Worm (Caenorhabditis elegans) whole organism, L4 larva: Measurements from ENCODE around the gene K07B1.7.

ENCODE experiments used
- Y105C5A.15 ChIP-seq: fragments of 200-800 bp; sonication (Bioruptor generic); IDR thresholded peaks from 2 replicates; pipeline ENCODE4 v1.3.6; 2022; ENCODE audit warnings: missing genetic modification characterization, missing compliant biosample characterization
- aly-2 ChIP-seq: sonication (generic microtip); optimal IDR thresholded peaks from 2 replicates; lab custom pipeline; 2018; ENCODE audit warnings: missing biosample characterization, missing genetic modification characterization
- ceh-28 ChIP-seq: fragments of 150-350 bp; optimal IDR thresholded peaks from 2 replicates; lab custom pipeline; 2014; ENCODE audit warnings: missing biosample characterization, missing genetic modification reagents, missing genetic modification characterization
- lin-13 ChIP-seq: fragments of 150-350 bp; optimal IDR thresholded peaks from 2 replicates; lab custom pipeline; 2014; ENCODE audit warnings: missing biosample characterization, missing genetic modification reagents, missing genetic modification characterization
- lin-39 ChIP-seq: fragments of 150-350 bp; optimal IDR thresholded peaks from 2 replicates; lab custom pipeline; 2014; ENCODE audit warnings: missing biosample characterization, missing genetic modification reagents, missing genetic modification characterization
- lsy-2 ChIP-seq, 2 experiments: fragments of 150-350 bp in 1 of 2; sonication (generic microtip) in 1 of 2; optimal IDR thresholded peaks; 2 replicates each; lab custom pipeline; 2014 to 2017; ENCODE audit warnings: missing biosample characterization in 2 of 2, missing genetic modification characterization in 2 of 2
- nhr-237 ChIP-seq: sonication (generic microtip); optimal IDR thresholded peaks from 2 replicates; lab custom pipeline; 2017; ENCODE audit warnings: missing biosample characterization, missing genetic modification characterization
- nhr-25 ChIP-seq: sonication (generic microtip); optimal IDR thresholded peaks from 2 replicates; lab custom pipeline; 2017; ENCODE audit warnings: missing genetic modification characterization, mild to moderate bottlenecking, missing compliant biosample characterization, antibody characterized with exemption, moderate library complexity, borderline replicate concordance; ENCODE audit not compliant: insufficient read depth
- nhr-77 ChIP-seq: fragments of 150-350 bp; optimal IDR thresholded peaks from 2 replicates; lab custom pipeline; 2014; ENCODE audit warnings: missing biosample characterization, missing genetic modification characterization
- pha-4 ChIP-seq, 2 experiments: fragments of 150-350 bp in 1 of 2; fragments of 200-800 bp in 1 of 2; sonication (Bioruptor generic) in 1 of 2; IDR thresholded peaks in 1 of 2; optimal IDR thresholded peaks in 1 of 2; 2 replicates each; pipeline versions ENCODE4 v1.3.6 to Lab custom; 2014 to 2022; ENCODE audit warnings: missing genetic modification characterization in 2 of 2, missing genetic modification reagents in 2 of 2, missing biosample characterization in 1 of 2, missing compliant biosample characterization in 1 of 2
- tra-1 ChIP-seq: fragments of 200-800 bp; sonication (Bioruptor generic); IDR thresholded peaks from 2 replicates; pipeline ENCODE4 v1.3.6; 2022; ENCODE audit warnings: missing genetic modification reagents, missing genetic modification characterization, missing compliant biosample characterization
- unc-62 ChIP-seq, 3 experiments: fragments of 150-350 bp in 1 of 3; sonication (generic microtip); optimal IDR thresholded peaks in 2 of 3; peaks in 1 of 3; 1 replicate in 1 of 3; 2 replicates in 2 of 3; lab custom pipeline; 2014 to 2017; ENCODE audit warnings: missing biosample characterization in 3 of 3, missing genetic modification characterization in 3 of 3, missing genetic modification reagents in 3 of 3, missing genotype in 1 of 3
- zfp-3 ChIP-seq: fragments of 200-800 bp; sonication (Bioruptor generic); conservative IDR thresholded peaks from 2 replicates; pipeline ENCODE4 v1.3.6; 2022; ENCODE audit warnings: missing genetic modification reagents, missing genetic modification characterization, missing compliant biosample characterization

- TF ChIP-seq pha-4 (GFP tag; IDR thresholded peaks at IDR 0.05; lab: Robert Waterston, UW), result no peak
- no peak for TF ChIP-seq pha-4 (tag; optimal IDR thresholded peaks at IDR 0.05; lab: Kevin White, UChicago)
- peak in 1 of 2 experiments; percentile 96 for TF ChIP-seq unc-62 (GFP tag; optimal IDR thresholded peaks at IDR 0.05 in 1 of 2; lab: Kevin White, UChicago)
- no peak for TF ChIP-seq unc-62 (tag; optimal IDR thresholded peaks at IDR 0.05; lab: Kevin White, UChicago)
- no peak for TF ChIP-seq Y105C5A.15
- TF ChIP-seq aly-2 (tag; lab: Kevin White, UChicago), result no peak
- no peak for TF ChIP-seq nhr-25
- no peak for TF ChIP-seq lsy-2 (tag; optimal IDR thresholded peaks at IDR 0.05; lab: Kevin White, UChicago)
- no peak for TF ChIP-seq tra-1 (GFP tag; lab: Robert Waterston, UW)
- no peak for TF ChIP-seq lin-39
- no peak for TF ChIP-seq ceh-28 (tag; lab: Kevin White, UChicago)
- no peak for TF ChIP-seq lin-13
- no peak for TF ChIP-seq nhr-237
- no peak for TF ChIP-seq zfp-3 (GFP tag; lab: Robert Waterston, UW)
- no peak for TF ChIP-seq nhr-77 (tag; lab: Kevin White, UChicago)
Observed at ce11 chrV:9314408-9314807, 32.4 kb downstream of the K07B1.7 start.
